Fruit fly (Drosophila melanogaster): ENCODE results near the gene Muc30E.

DNA sequence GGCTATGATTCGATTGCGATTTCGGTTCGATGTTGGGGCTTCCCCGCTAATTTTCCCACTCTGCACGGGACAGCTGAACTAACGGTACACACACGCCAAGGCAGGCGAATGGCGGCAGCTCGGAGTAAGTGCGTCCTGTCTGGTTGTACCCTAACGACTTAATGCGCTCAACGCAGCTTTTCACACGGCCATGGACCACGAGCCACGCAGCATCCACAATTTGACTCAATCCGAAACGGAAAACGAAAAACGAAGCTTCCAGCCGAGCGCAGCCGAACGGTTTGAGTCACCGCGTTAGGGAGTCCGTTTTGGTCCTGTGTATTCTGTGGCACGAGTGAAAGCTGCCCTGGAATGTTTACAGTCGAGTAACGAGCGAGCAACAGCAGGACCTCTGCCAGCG lies 16.8 kb downstream of the Muc30E start, which contains the start of gene nAChRalpha6:
- TF ChIP-seq CG11294 (GFP tag; IDR thresholded peaks at IDR 0.05) (no peak), Lpt (GFP tag; optimal IDR thresholded peaks at IDR 0.05) (no peak), Ets21C (GFP tag; optimal IDR thresholded peaks at IDR 0.05) (no peak), svp (GFP tag) (no peak), CG4318 (GFP tag; optimal IDR thresholded peaks at IDR 0.05) (no peak), dsx (GFP tag; optimal IDR thresholded peaks at IDR 0.05; ENCODE audit: poor library complexity, severe bottlenecking) (no peak), ss (GFP tag; optimal IDR thresholded peaks at IDR 0.05) (no peak), esn (GFP tag; optimal IDR thresholded peaks at IDR 0.05) (no peak), Eip75B (GFP tag; optimal IDR thresholded peaks at IDR 0.05) (no peak), Eip93F (GFP tag; optimal IDR thresholded peaks at IDR 0.05) (no peak), CG15336 (GFP tag; IDR thresholded peaks at IDR 0.05) (no peak)
